Worm (Caenorhabditis elegans): ENCODE results near the gene F54C4.4.

DNA sequence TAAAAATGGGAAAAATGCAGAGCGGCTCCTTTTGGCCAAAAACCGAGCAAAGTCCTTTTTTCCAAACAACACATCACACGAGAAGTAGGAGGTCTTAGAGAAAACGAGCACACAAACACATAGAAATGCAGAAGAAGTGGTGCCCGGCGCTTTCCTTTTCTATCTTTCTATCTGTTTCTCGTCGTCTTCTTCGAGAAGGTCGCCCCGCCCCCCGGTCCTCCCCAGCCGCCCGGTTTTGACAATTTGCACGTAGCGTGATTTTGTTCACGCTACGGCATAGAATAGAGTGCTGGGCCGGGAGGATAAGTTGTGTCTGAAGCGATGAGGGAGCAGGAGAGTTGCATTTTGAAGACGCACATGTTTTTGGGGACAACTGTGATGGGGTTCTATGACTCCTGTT, 20.2 kb downstream of the F54C4.4 start:
- TF ChIP-seq ama-1 (optimal IDR thresholded peaks at IDR 0.05) = no peak
- TF ChIP-seq snpc-4 (tag; optimal IDR thresholded peaks at IDR 0.05) = no peak
- peak in 1 of 3 experiments; percentile 72 for TF ChIP-seq ceh-82 (tag; optimal IDR thresholded peaks at IDR 0.05)
- no peak for TF ChIP-seq alr-1 (tag; optimal IDR thresholded peaks at IDR 0.05; ENCODE audit: borderline replicate concordance)
- peak; percentile 45 for TF ChIP-seq nhr-85 (tag)
- TF ChIP-seq ztf-4 (tag; optimal IDR thresholded peaks at IDR 0.05) = no peak
